Fruit fly (Drosophila melanogaster): Measurements from ENCODE around the gene Nedd4.

Gene Nedd4

dm6 chr3L:17563536-17564257 is 33.8 kb downstream of the Nedd4 start (continued):
- peak; percentile 59; the same call in 2 of the 4 replicates for TF ChIP-seq Dll (GFP tag; IDR thresholded peaks at IDR 0.05; ENCODE audit: partially characterized antibody)
- no peak for TF ChIP-seq Sin3A (optimal IDR thresholded peaks at IDR 0.05)
- no peak for TF ChIP-seq CG9609 (GFP tag; optimal IDR thresholded peaks at IDR 0.05)
- 0 out of 3 replicates have a peak, but pooled peaks have one; percentile 6 for TF ChIP-seq Dbx (GFP tag; IDR thresholded peaks at IDR 0.05)
- no peak for TF ChIP-seq jumu (GFP tag; optimal IDR thresholded peaks at IDR 0.05)
- TF ChIP-seq CG34224 (GFP tag; IDR thresholded peaks at IDR 0.05; ENCODE audit: partially characterized antibody) = peak; percentile 48; the same call in 1 of the 3 replicates
- TF ChIP-seq rib (GFP tag; IDR thresholded peaks at IDR 0.05) = peak; percentile 60; the same call in 1 of the 2 replicates
- TF ChIP-seq sens-2 (GFP tag; IDR thresholded peaks at IDR 0.05) = no peak
- peak; percentile 83; the same call in 3 of the 4 replicates for TF ChIP-seq chinmo (GFP tag; IDR thresholded peaks at IDR 0.05; ENCODE audit: partially characterized antibody)
- peak; percentile 28; the same call in 1 of the 3 replicates for TF ChIP-seq CG34422 (GFP tag; IDR thresholded peaks at IDR 0.05)
- TF ChIP-seq sna (GFP tag; IDR thresholded peaks at IDR 0.05; ENCODE audit: partially characterized antibody) = peak; percentile 68
- TF ChIP-seq grn (GFP tag; optimal IDR thresholded peaks at IDR 0.05) = no peak
- TF ChIP-seq CG8944 (GFP tag; optimal IDR thresholded peaks at IDR 0.05) = no peak
- TF ChIP-seq CG6175 (GFP tag; IDR thresholded peaks at IDR 0.05) = 0 out of 3 replicates have a peak, but pooled peaks have one; percentile 46
- no peak for TF ChIP-seq trh (GFP tag; optimal IDR thresholded peaks at IDR 0.05)
- peak; percentile 49 for TF ChIP-seq CG12769 (tag; optimal IDR thresholded peaks at IDR 0.05)
- TF ChIP-seq lbe (GFP tag; optimal IDR thresholded peaks at IDR 0.05) = peak; percentile 87
- TF ChIP-seq Trl (optimal IDR thresholded peaks at IDR 0.05) = peak; percentile 88 to 94
- TF ChIP-seq Trl (GFP tag; optimal IDR thresholded peaks at IDR 0.05) = no peak
- TF ChIP-seq Blimp-1 (GFP tag; optimal IDR thresholded peaks at IDR 0.05) = peak; percentile 7
- peak; percentile 59 for TF ChIP-seq sens (GFP tag)

DNA sequence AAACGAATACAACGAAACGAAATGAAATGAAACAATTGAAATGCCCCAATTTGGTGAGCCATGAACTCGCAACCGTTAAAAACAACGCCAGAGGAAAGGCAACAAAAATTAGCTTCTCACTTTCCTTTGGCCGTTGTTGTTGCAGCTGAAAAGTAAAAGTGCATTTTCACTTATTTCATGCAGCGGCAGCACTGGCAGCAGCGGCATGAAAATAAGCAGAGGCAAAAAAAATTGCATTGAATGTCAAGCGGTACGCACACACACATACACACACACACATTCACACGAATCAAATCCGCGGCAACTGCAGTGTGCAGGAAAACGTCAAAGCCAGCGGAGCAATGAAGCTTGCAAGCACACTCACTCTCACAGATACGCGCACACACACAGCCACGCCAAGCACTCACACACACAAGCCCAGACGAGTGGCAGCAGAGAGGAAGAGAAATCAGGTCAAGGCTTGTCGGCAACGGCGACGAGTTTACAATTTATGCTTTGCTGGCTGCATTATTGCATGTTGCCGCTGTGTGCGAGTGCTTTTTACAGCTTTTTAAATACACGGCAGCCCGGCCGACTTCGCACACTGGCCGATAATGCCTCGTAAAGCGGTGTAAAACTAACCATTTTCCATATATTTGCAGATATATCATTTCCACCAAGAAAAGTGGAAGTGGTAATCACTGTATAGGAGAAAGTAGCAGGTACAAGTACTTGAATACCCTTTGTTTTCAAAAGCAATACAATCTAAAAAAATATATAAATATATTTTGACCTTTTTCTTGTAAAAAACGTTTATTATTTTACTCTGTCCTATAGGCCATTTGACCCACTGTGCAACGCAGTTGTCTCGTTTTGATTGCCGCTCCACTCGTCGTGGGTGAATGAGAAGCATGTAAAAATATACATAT is 36.7 kb downstream of the Nedd4 start:
- TF ChIP-seq lab (GFP tag; optimal IDR thresholded peaks at IDR 0.05) (peak; percentile 70), MTF-1 (GFP tag; optimal IDR thresholded peaks at IDR 0.05; ENCODE audit: borderline replicate concordance) (no peak), CG16779 (GFP tag; IDR thresholded peaks at IDR 0.05) (no peak), CG3281 (GFP tag; optimal IDR thresholded peaks at IDR 0.05) (peak; percentile 58), C15 (GFP tag; IDR thresholded peaks at IDR 0.05) (no peak), E2f2 (GFP tag; IDR thresholded peaks at IDR 0.05) (peak; percentile 65), tio (GFP tag; optimal IDR thresholded peaks at IDR 0.05) (peak; percentile 49), z (GFP tag; IDR thresholded peaks at IDR 0.05) (no peak), rib (GFP tag; IDR thresholded peaks at IDR 0.05) (no peak), Dp (GFP tag; optimal IDR thresholded peaks at IDR 0.05) (no peak), stwl (tag; optimal IDR thresholded peaks at IDR 0.05) (no peak), nau (GFP tag; optimal IDR thresholded peaks at IDR 0.05) (peak; percentile 74), CG17359 (tag; optimal IDR thresholded peaks at IDR 0.05) (peak; percentile 89), CTCF (GFP tag; optimal IDR thresholded peaks at IDR 0.05) (peak; percentile 34), CG18764 (GFP tag; optimal IDR thresholded peaks at IDR 0.05) (peak; percentile 29), CG3726 (GFP tag; IDR thresholded peaks at IDR 0.05) (0 out of 3 replicates have a peak, but pooled peaks have one; percentile 57), nerfin-1 (tag; optimal IDR thresholded peaks at IDR 0.05) (peak; percentile 83), gfzf (GFP tag; optimal IDR thresholded peaks at IDR 0.05) (no peak), CG12769 (tag; optimal IDR thresholded peaks at IDR 0.05) (peak; percentile 55), btn (GFP tag; optimal IDR thresholded peaks at IDR 0.05) (no peak), CG8388 (GFP tag; optimal IDR thresholded peaks at IDR 0.05) (peak; percentile 79), hkb (optimal IDR thresholded peaks at IDR 0.05) (no peak), hkb (GFP tag; IDR thresholded peaks at IDR 0.05) (peak; percentile 72; the same call in 1 of the 2 replicates), CG10209 (GFP tag; optimal IDR thresholded peaks at IDR 0.05) (peak; percentile 78), CG30403 (GFP tag; optimal IDR thresholded peaks at IDR 0.05) (peak; percentile 73), zen (tag; optimal IDR thresholded peaks at IDR 0.05) (peak; percentile 13), CG11093 (GFP tag; IDR thresholded peaks at IDR 0.05) (peak; percentile 80), unpg (GFP tag; optimal IDR thresholded peaks at IDR 0.05) (peak; percentile 79), dati (GFP tag; IDR thresholded peaks at IDR 0.05) (peak; percentile 30; the same call in 1 of the 2 replicates)
